Fruit fly (Drosophila melanogaster): ENCODE measurements around the gene CG13474.

CG13474 gene

dm6 chr3L:14678097-14678679 is 18.7 kb downstream of the CG13474 start, which contains the start of gene CG4914 (continued):
- TF ChIP-seq cg (GFP tag; optimal IDR thresholded peaks at IDR 0.05) (no peak), CG18619 (GFP tag; optimal IDR thresholded peaks at IDR 0.05) (peak; percentile 76), CG7786 (GFP tag; optimal IDR thresholded peaks at IDR 0.05) (no peak), dimm (GFP tag; IDR thresholded peaks at IDR 0.05) (peak; percentile 40; the same call in 1 of the 2 replicates), HHEX (GFP tag; optimal IDR thresholded peaks at IDR 0.05) (peak; percentile 55), cwo (GFP tag; optimal IDR thresholded peaks at IDR 0.05) (peak; percentile 43), CG14014 (GFP tag; IDR thresholded peaks at IDR 0.05) (peak; percentile 61), trh (GFP tag; optimal IDR thresholded peaks at IDR 0.05) (peak; percentile 66), kni (GFP tag; optimal IDR thresholded peaks at IDR 0.05) (no peak), hkb (optimal IDR thresholded peaks at IDR 0.05) (no peak), hkb (GFP tag; IDR thresholded peaks at IDR 0.05) (peak; percentile 62), dmrt99B (tag; optimal IDR thresholded peaks at IDR 0.05) (peak; percentile 85), CG7839 (tag; optimal IDR thresholded peaks at IDR 0.05) (peak; percentile 88), cas (GFP tag; IDR thresholded peaks at IDR 0.05) (no peak), CG6683 (GFP tag; optimal IDR thresholded peaks at IDR 0.05) (peak; percentile 34), croc (GFP tag; conservative IDR thresholded peaks at IDR 0.05) (peak; percentile 79), ems (GFP tag; optimal IDR thresholded peaks at IDR 0.05) (peak; percentile 14), H15 (GFP tag; IDR thresholded peaks at IDR 0.05) (0 out of 3 replicates have a peak, but pooled peaks have one; percentile 50), CG2129 (GFP tag; IDR thresholded peaks at IDR 0.05; ENCODE audit: partially characterized antibody) (no peak), pnt (GFP tag; optimal IDR thresholded peaks at IDR 0.05) (no peak), prd (optimal IDR thresholded peaks at IDR 0.05) (no peak), prd (GFP tag; IDR thresholded peaks at IDR 0.05) (peak; percentile 83), psq (GFP tag; optimal IDR thresholded peaks at IDR 0.05) (no peak), CG2678 (tag; optimal IDR thresholded peaks at IDR 0.05) (peak; percentile 85), sug (tag; optimal IDR thresholded peaks at IDR 0.05) (no peak), Sry-β (GFP tag; optimal IDR thresholded peaks at IDR 0.05) (peak; percentile 14), CoRest (tag; optimal IDR thresholded peaks at IDR 0.05) (peak; percentile 88), TFAM (GFP tag; optimal IDR thresholded peaks at IDR 0.05) (no peak), CG13296 (GFP tag; optimal IDR thresholded peaks at IDR 0.05) (peak; percentile 27), Usf (GFP tag; optimal IDR thresholded peaks at IDR 0.05) (peak; percentile 84), CG17385 (GFP tag; optimal IDR thresholded peaks at IDR 0.05) (peak; percentile 60), CG15269 (tag; optimal IDR thresholded peaks at IDR 0.05) (peak; percentile 76), Hand (GFP tag; optimal IDR thresholded peaks at IDR 0.05) (no peak), NFAT (GFP tag; IDR thresholded peaks at IDR 0.05) (no peak), CG4854 (GFP tag; optimal IDR thresholded peaks at IDR 0.05) (no peak), CG15479 (GFP tag; optimal IDR thresholded peaks at IDR 0.05) (no peak), run (tag; optimal IDR thresholded peaks at IDR 0.05) (peak; percentile 55), CG12942 (GFP tag; optimal IDR thresholded peaks at IDR 0.05) (peak; percentile 59), gfzf (GFP tag; optimal IDR thresholded peaks at IDR 0.05) (no peak), NK7.1 (GFP tag; optimal IDR thresholded peaks at IDR 0.05) (no peak), CG12236 (GFP tag; optimal IDR thresholded peaks at IDR 0.05) (no peak), dan (GFP tag; IDR thresholded peaks at IDR 0.05) (no peak), exex (tag; optimal IDR thresholded peaks at IDR 0.05) (no peak), CG17612 (GFP tag; IDR thresholded peaks at IDR 0.05) (no peak), CG4730 (GFP tag; IDR thresholded peaks at IDR 0.05) (peak; percentile 54), zfh2 (GFP tag; optimal IDR thresholded peaks at IDR 0.05) (no peak), CG31365 (tag; optimal IDR thresholded peaks at IDR 0.05) (no peak), oc (tag; optimal IDR thresholded peaks at IDR 0.05) (peak; percentile 78), lilli (GFP tag; optimal IDR thresholded peaks at IDR 0.05) (peak; percentile 55), Camta (GFP tag; optimal IDR thresholded peaks at IDR 0.05) (peak; percentile 52), CG5245 (GFP tag; optimal IDR thresholded peaks at IDR 0.05) (peak; percentile 55)

All from whole organism, embryonic.